Fruit fly (Drosophila melanogaster): Measurements from ENCODE around the gene CG42588.

The CG42588 gene

DNA sequence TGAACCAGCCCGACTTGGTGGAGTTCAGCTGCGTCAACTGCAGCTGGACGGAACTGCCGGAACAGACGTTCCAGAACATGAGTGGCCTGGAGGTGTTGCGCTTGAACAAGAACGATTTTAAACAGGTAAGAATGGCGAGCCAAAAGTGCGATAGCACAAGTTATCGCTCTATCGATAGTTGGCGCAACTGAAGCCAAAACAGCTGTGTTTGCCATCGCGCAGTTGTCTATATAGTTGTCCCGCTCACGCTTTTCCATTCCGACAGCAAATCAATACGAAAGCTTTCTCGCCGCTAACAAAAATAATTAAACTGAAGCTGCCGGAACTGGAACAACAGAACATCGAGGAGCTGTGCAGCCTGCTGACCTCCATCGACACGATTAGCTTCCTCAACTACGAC lies 19.5 kb upstream of the CG42588 start (continued):
- no peak for TF ChIP-seq Kr (GFP tag; optimal IDR thresholded peaks at IDR 0.05)
- no peak for TF ChIP-seq Dbx (GFP tag; IDR thresholded peaks at IDR 0.05)
- TF ChIP-seq CG8944 (GFP tag; optimal IDR thresholded peaks at IDR 0.05), result no peak
- peak; percentile 88 for TF ChIP-seq pzg (GFP tag; optimal IDR thresholded peaks at IDR 0.05)
- peak; percentile 44 for TF ChIP-seq sd (tag; optimal IDR thresholded peaks at IDR 0.05)
- no peak for TF ChIP-seq eve (GFP tag; optimal IDR thresholded peaks at IDR 0.05)
- peak; percentile 79; the same call in 2 of the 3 replicates for TF ChIP-seq CG7963 (GFP tag; IDR thresholded peaks at IDR 0.05; ENCODE audit: partially characterized antibody)
- TF ChIP-seq CG7372 (GFP tag; IDR thresholded peaks at IDR 0.05), result 0 out of 2 replicates have a peak, but pooled peaks have one; percentile 19
- TF ChIP-seq CG2116 (GFP tag; optimal IDR thresholded peaks at IDR 0.05), result peak; percentile 29
- TF ChIP-seq CG10209 (GFP tag; optimal IDR thresholded peaks at IDR 0.05), result no peak
- peak; percentile 23 to 95 for TF ChIP-seq crp (GFP tag; optimal IDR thresholded peaks at IDR 0.05)
- TF ChIP-seq CG4854 (GFP tag; optimal IDR thresholded peaks at IDR 0.05), result no peak
- no peak for TF ChIP-seq Eip74EF (GFP tag; optimal IDR thresholded peaks at IDR 0.05)
- TF ChIP-seq CG12942 (GFP tag; optimal IDR thresholded peaks at IDR 0.05), result no peak
- TF ChIP-seq Nf-YC (tag; optimal IDR thresholded peaks at IDR 0.05), result peak; percentile 88
- TF ChIP-seq sens (GFP tag), result no peak
- TF ChIP-seq fd96Cb (tag; optimal IDR thresholded peaks at IDR 0.05), result no peak
- TF ChIP-seq CG34422 (GFP tag; IDR thresholded peaks at IDR 0.05), result peak; percentile 49; the same call in 1 of the 3 replicates
- TF ChIP-seq CG15696 (tag; optimal IDR thresholded peaks at IDR 0.05), result no peak
- TF ChIP-seq ems (GFP tag; optimal IDR thresholded peaks at IDR 0.05), result no peak
- TF ChIP-seq Chrac-16 (GFP tag; optimal IDR thresholded peaks at IDR 0.05), result no peak
- TF ChIP-seq CG17568 (GFP tag; optimal IDR thresholded peaks at IDR 0.05), result no peak
- no peak for TF ChIP-seq jing (GFP tag; optimal IDR thresholded peaks at IDR 0.05)
- no peak for TF ChIP-seq bab2 (GFP tag; optimal IDR thresholded peaks at IDR 0.05)
- TF ChIP-seq NC2α (GFP tag; optimal IDR thresholded peaks at IDR 0.05), result no peak
- TF ChIP-seq org-1 (GFP tag; optimal IDR thresholded peaks at IDR 0.05), result no peak
- no peak for TF ChIP-seq yki (optimal IDR thresholded peaks at IDR 0.05)
- no peak for TF ChIP-seq CG4360 (GFP tag; IDR thresholded peaks at IDR 0.05)
- TF ChIP-seq Gsc (GFP tag; IDR thresholded peaks at IDR 0.05), result no peak
- no peak for TF ChIP-seq Hr3 (GFP tag; optimal IDR thresholded peaks at IDR 0.05)
- TF ChIP-seq Asciz (GFP tag; optimal IDR thresholded peaks at IDR 0.05), result no peak
- no peak for TF ChIP-seq CG10147 (GFP tag; optimal IDR thresholded peaks at IDR 0.05)
- no peak for TF ChIP-seq Poxn (GFP tag; IDR thresholded peaks at IDR 0.05)
- no peak for TF ChIP-seq Six4 (GFP tag; optimal IDR thresholded peaks at IDR 0.05)
- TF ChIP-seq CG15601 (tag; optimal IDR thresholded peaks at IDR 0.05), result no peak
- TF ChIP-seq Ptx1 (GFP tag; IDR thresholded peaks at IDR 0.05), result no peak
- TF ChIP-seq sqz (GFP tag; optimal IDR thresholded peaks at IDR 0.05), result no peak
- no peak for TF ChIP-seq CG30431 (GFP tag; optimal IDR thresholded peaks at IDR 0.05)
- TF ChIP-seq CG12104 (GFP tag; optimal IDR thresholded peaks at IDR 0.05), result no peak
- TF ChIP-seq crc (GFP tag; optimal IDR thresholded peaks at IDR 0.05), result no peak
- TF ChIP-seq BtbVII (GFP tag; optimal IDR thresholded peaks at IDR 0.05), result no peak
- peak; percentile 85; the same call in 2 of the 3 replicates for TF ChIP-seq Opbp (GFP tag; IDR thresholded peaks at IDR 0.05; ENCODE audit: partially characterized antibody)
- no peak for TF ChIP-seq CG6175 (GFP tag; IDR thresholded peaks at IDR 0.05)
- TF ChIP-seq z (GFP tag; IDR thresholded peaks at IDR 0.05), result no peak
- no peak for TF ChIP-seq trh (GFP tag; optimal IDR thresholded peaks at IDR 0.05)
- TF ChIP-seq Dp (GFP tag; optimal IDR thresholded peaks at IDR 0.05), result peak; percentile 90
- TF ChIP-seq dm (GFP tag; optimal IDR thresholded peaks at IDR 0.05), result no peak
- TF ChIP-seq CG7987 (GFP tag; optimal IDR thresholded peaks at IDR 0.05), result no peak
- TF ChIP-seq Fer2 (tag; optimal IDR thresholded peaks at IDR 0.05), result no peak
- TF ChIP-seq CG33557 (GFP tag; optimal IDR thresholded peaks at IDR 0.05), result no peak
- no peak for TF ChIP-seq Oli (tag; optimal IDR thresholded peaks at IDR 0.05)
- TF ChIP-seq CG6765 (GFP tag; optimal IDR thresholded peaks at IDR 0.05), result no peak
